Worm (Caenorhabditis elegans) whole organism, early embryonic: ENCODE measurements around the gene T24E12.3.

Experiments used
- B0310.2 ChIP-seq: sonication (generic microtip); optimal IDR thresholded peaks from 2 replicates; lab custom pipeline; 2016; ENCODE audit warnings: mild to moderate bottlenecking, missing genetic modification characterization, missing compliant biosample characterization
- F13C5.2 ChIP-seq: sonication (generic microtip); optimal IDR thresholded peaks from 2 replicates; lab custom pipeline; 2017; ENCODE audit warnings: mild to moderate bottlenecking, missing genetic modification characterization, inconsistent platforms, missing compliant biosample characterization
- aly-1 ChIP-seq: sonication (generic microtip); optimal IDR thresholded peaks from 2 replicates; lab custom pipeline; 2016; ENCODE audit warnings: missing genetic modification characterization, missing compliant biosample characterization
- ama-1 ChIP-seq: fragments of 150-350 bp; optimal IDR thresholded peaks from 2 replicates; lab custom pipeline; 2014
- ceh-13 ChIP-seq: fragments of 200-800 bp; sonication (Bioruptor generic); optimal IDR thresholded peaks from 2 replicates; lab custom pipeline; 2018; ENCODE audit warnings: mild to moderate bottlenecking, missing genetic modification characterization, missing compliant biosample characterization
- ceh-36 ChIP-seq: sonication (generic microtip); optimal IDR thresholded peaks from 2 replicates; lab custom pipeline; 2016; ENCODE audit warnings: missing genetic modification characterization, inconsistent platforms, missing compliant biosample characterization
- ets-7 ChIP-seq: sonication (generic microtip); optimal IDR thresholded peaks from 2 replicates; lab custom pipeline; 2016; ENCODE audit warnings: missing genotype, missing genetic modification characterization, missing compliant biosample characterization
- flt-1 ChIP-seq: fragments of 200-800 bp; sonication (Bioruptor generic); IDR thresholded peaks from 2 replicates; pipeline ENCODE4 v1.3.6; 2022; ENCODE audit warnings: missing genetic modification characterization, missing compliant biosample characterization
- hmbx-1 ChIP-seq: sonication (generic microtip); optimal IDR thresholded peaks from 2 replicates; lab custom pipeline; 2016; ENCODE audit warnings: mild to moderate bottlenecking, missing genetic modification characterization, missing compliant biosample characterization
- hmg-4 ChIP-seq: fragments of 200-800 bp; sonication (Bioruptor generic); optimal IDR thresholded peaks from 2 replicates; lab custom pipeline; 2018; ENCODE audit warnings: mild to moderate bottlenecking, missing genetic modification characterization, missing compliant biosample characterization
- hnd-1 ChIP-seq: sonication (generic microtip); optimal IDR thresholded peaks from 2 replicates; lab custom pipeline; 2016; ENCODE audit warnings: missing genetic modification characterization, missing compliant biosample characterization
- pes-1 ChIP-seq: fragments of 200-800 bp; sonication (Bioruptor generic); IDR thresholded peaks from 2 replicates; pipeline ENCODE4 v1.3.6; 2022; ENCODE audit warnings: missing genetic modification reagents, missing genetic modification characterization, missing compliant biosample characterization
- scrt-1 ChIP-seq: fragments of 200-800 bp; sonication (Bioruptor generic); IDR thresholded peaks from 2 replicates; pipeline ENCODE4 v1.3.6; 2022; ENCODE audit warnings: missing genetic modification characterization, missing compliant biosample characterization
- sea-1 ChIP-seq: fragments of 200-800 bp; sonication (Bioruptor generic); conservative IDR thresholded peaks from 2 replicates; pipeline ENCODE4 v1.3.6; 2022; ENCODE audit warnings: missing genetic modification characterization, missing compliant biosample characterization
- tbx-11 ChIP-seq: fragments of 200-800 bp; sonication (Bioruptor generic); IDR thresholded peaks from 2 replicates; pipeline ENCODE4 v1.3.6; 2022; ENCODE audit warnings: missing genetic modification characterization, missing compliant biosample characterization
- tbx-37 ChIP-seq: fragments of 200-800 bp; sonication (Bioruptor generic); conservative IDR thresholded peaks from 2 replicates; pipeline ENCODE4 v1.3.6; 2022; ENCODE audit warnings: missing genetic modification reagents, missing genetic modification characterization, missing compliant biosample characterization
- tra-4 ChIP-seq: sonication (generic microtip); optimal IDR thresholded peaks from 2 replicates; lab custom pipeline; 2017; ENCODE audit warnings: missing genetic modification characterization, missing compliant biosample characterization

T24E12.3 gene

DNA sequence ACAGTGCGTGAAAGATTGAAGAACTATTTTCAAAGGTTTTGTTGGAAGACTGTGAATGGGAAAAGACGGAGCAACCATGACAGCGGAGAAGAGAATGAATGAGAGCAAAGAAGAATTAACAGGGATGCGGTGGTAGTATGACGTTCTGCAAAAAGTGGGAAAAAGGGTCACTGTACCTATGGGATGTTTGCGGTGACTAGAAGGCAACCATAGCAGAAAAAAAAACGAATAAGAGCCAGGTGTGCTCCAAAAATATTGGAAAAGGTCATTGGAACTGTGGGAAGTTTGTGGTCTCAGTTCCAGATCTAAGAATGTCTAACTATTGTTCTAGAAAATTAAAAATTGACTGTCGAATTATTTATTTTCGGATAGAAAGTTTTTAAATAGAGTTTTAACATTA lies 27.1 kb upstream of the T24E12.3 start, which contains the start of gene fbxb-90:
TSS of gene fbxb-90 (minus strand) at position 101 of the 400 bp plus-strand sequence.
- TF ChIP-seq flt-1 (GFP tag; lab: Robert Waterston, UW) = no peak
- no peak for TF ChIP-seq tra-4 (tag; lab: Kevin White, UChicago)
- TF ChIP-seq hnd-1 (tag; lab: Kevin White, UChicago) = no peak
- no peak for TF ChIP-seq F13C5.2 (tag; lab: Kevin White, UChicago)
- no peak for TF ChIP-seq scrt-1 (GFP tag; lab: Robert Waterston, UW)
- no peak for TF ChIP-seq hmg-4 (GFP tag; lab: Kevin White, UChicago)
- TF ChIP-seq tbx-11 = no peak
- TF ChIP-seq ets-7 (tag; lab: Kevin White, UChicago) = no peak
- TF ChIP-seq ceh-13 (GFP tag; lab: Kevin White, UChicago) = no peak
- no peak for TF ChIP-seq sea-1 (GFP tag; lab: Robert Waterston, UW)
- no peak for TF ChIP-seq tbx-37 (GFP tag; lab: Robert Waterston, UW)
- TF ChIP-seq ama-1 (lab: Kevin White, UChicago) = no peak
- no peak for TF ChIP-seq ceh-36
- TF ChIP-seq pes-1 (GFP tag; lab: Robert Waterston, UW) = no peak
- no peak for TF ChIP-seq B0310.2 (tag; lab: Kevin White, UChicago)
- TF ChIP-seq hmbx-1 (tag; lab: Kevin White, UChicago) = no peak

DNA sequence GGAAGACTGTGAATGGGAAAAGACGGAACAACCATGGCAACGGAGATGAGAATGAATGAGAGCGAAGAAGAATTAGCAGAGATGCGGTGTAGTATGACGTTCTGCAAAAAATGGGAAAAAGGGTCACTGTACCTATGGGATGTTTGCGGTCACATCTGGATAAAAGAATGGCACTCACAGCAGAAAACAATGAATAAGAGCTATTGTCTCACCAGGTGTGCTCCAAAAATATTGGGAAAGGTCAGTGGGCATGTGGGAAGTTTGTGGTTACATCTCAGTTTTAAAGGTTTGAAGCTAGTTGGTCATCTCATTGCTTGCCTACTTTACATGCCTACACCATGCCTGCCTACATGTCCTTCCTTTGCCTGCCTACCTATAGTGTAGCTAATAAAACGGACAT lies 25.1 kb upstream of the T24E12.3 start, which contains the start of gene fbxb-91:
TSS of gene fbxb-91 (minus strand) at position 101 of the 400 bp plus-strand sequence.
- TF ChIP-seq tra-4 (tag; lab: Kevin White, UChicago) (no peak), tbx-11 (no peak), ceh-36 (no peak), flt-1 (GFP tag; lab: Robert Waterston, UW) (no peak), tbx-37 (GFP tag; lab: Robert Waterston, UW) (no peak), sea-1 (GFP tag; lab: Robert Waterston, UW) (no peak), ama-1 (lab: Kevin White, UChicago) (no peak), hmbx-1 (tag; lab: Kevin White, UChicago) (no peak), pes-1 (GFP tag; lab: Robert Waterston, UW) (no peak), aly-1 (tag; lab: Kevin White, UChicago) (no peak), hnd-1 (tag; lab: Kevin White, UChicago) (no peak)

DNA sequence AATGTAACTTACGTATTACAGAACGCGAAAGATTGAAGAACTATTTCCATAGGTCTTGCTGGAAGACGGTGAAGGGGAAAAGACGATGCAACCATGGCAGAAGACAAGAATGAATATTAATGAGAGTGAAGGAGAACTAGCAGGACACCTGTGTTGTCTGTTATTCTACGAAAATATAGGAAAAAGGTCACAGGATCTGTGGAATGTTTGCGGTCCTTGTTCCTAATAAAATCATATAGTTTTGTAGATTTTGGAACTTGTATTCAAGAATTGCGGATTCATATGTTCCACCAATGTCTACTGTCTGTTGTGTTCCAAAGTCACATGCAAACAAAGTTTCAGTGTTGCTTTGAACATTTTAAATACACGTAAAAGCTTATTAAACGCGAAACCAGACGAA lies 23.6 kb upstream of the T24E12.3 start, which contains the start of gene sdz-11:
TSS of gene sdz-11 (minus strand) at position 101 of the 400 bp plus-strand sequence.
- no peak for TF ChIP-seq ceh-13 (GFP tag; lab: Kevin White, UChicago)
- no peak for TF ChIP-seq hmg-4 (GFP tag; lab: Kevin White, UChicago)
- no peak for TF ChIP-seq F13C5.2 (tag; lab: Kevin White, UChicago)
- TF ChIP-seq B0310.2 (tag; lab: Kevin White, UChicago) = no peak
- no peak for TF ChIP-seq ceh-36
- no peak for TF ChIP-seq hmbx-1 (tag; lab: Kevin White, UChicago)
- TF ChIP-seq flt-1 (GFP tag; lab: Robert Waterston, UW) = no peak
- no peak for TF ChIP-seq ets-7 (tag; lab: Kevin White, UChicago)
- no peak for TF ChIP-seq aly-1 (tag; lab: Kevin White, UChicago)
- no peak for TF ChIP-seq ama-1 (lab: Kevin White, UChicago)

DNA sequence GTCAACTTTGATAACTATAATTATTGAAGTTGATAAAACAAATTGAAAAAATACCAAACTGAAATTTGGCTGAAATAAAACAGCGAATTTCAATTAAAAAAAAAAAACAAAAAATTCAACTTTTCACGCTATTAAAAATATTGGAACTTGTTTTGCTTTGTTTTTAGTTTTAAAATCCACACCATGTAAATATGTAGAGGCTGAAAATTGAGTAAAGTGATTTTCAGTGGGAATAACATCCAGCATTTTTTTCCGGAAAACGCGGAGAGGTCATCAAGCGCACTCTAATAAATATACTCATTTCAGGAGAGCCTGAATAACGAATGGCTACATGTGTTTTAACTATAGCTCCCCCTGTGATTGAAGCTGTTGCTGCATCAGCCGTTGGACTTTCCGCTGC lies 22.2 kb upstream of the T24E12.3 start, which contains the start of gene rcd-1:
TSS of gene rcd-1 (plus strand) at position 301 of the 400 bp plus-strand sequence.
- no peak for TF ChIP-seq sea-1 (GFP tag; lab: Robert Waterston, UW)
- TF ChIP-seq tbx-37 (GFP tag; lab: Robert Waterston, UW) = no peak
- TF ChIP-seq hmg-4 (GFP tag; lab: Kevin White, UChicago) = no peak
- TF ChIP-seq ceh-36 = no peak
- TF ChIP-seq F13C5.2 (tag; lab: Kevin White, UChicago) = no peak
- no peak for TF ChIP-seq aly-1 (tag; lab: Kevin White, UChicago)
- no peak for TF ChIP-seq hnd-1 (tag; lab: Kevin White, UChicago)
- TF ChIP-seq B0310.2 (tag; lab: Kevin White, UChicago) = no peak
- TF ChIP-seq tbx-11 = no peak
- no peak for TF ChIP-seq ama-1 (lab: Kevin White, UChicago)
- no peak for TF ChIP-seq hmbx-1 (tag; lab: Kevin White, UChicago)

DNA sequence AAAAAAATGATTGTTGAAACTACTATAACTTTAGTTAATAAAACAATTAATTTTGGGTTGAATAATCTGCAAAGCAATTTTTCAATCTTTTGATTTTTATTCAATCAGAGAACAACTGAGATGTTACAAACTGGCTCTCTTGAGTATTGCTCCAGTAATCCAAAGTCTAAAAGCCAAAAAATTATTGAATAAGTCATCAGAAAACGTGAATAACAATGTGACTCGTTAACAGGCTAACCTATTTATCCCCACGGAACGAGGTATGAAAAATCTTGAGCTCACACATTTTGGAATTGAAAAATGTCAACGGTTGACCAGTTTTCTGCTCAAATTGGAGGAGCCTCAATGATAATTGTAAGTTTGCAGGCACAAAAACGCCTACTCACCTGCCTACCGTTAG lies 18.3 kb upstream of the T24E12.3 start, which contains the start of gene srx-111:
TSS of gene srx-111 (plus strand) at position 301 of the 400 bp plus-strand sequence.
- TF ChIP-seq hnd-1 (tag; lab: Kevin White, UChicago) = no peak
- no peak for TF ChIP-seq flt-1 (GFP tag; lab: Robert Waterston, UW)
- TF ChIP-seq tra-4 (tag; lab: Kevin White, UChicago) = no peak
- no peak for TF ChIP-seq hmg-4 (GFP tag; lab: Kevin White, UChicago)
- no peak for TF ChIP-seq ceh-13 (GFP tag; lab: Kevin White, UChicago)
- TF ChIP-seq ets-7 (tag; lab: Kevin White, UChicago) = no peak
- TF ChIP-seq aly-1 (tag; lab: Kevin White, UChicago) = no peak
- TF ChIP-seq scrt-1 (GFP tag; lab: Robert Waterston, UW) = no peak
- TF ChIP-seq ama-1 (lab: Kevin White, UChicago) = no peak
- no peak for TF ChIP-seq F13C5.2 (tag; lab: Kevin White, UChicago)
- TF ChIP-seq hmbx-1 (tag; lab: Kevin White, UChicago) = no peak
- no peak for TF ChIP-seq pes-1 (GFP tag; lab: Robert Waterston, UW)
- no peak for TF ChIP-seq tbx-37 (GFP tag; lab: Robert Waterston, UW)
- TF ChIP-seq tbx-11 = no peak
- TF ChIP-seq ceh-36 = no peak

DNA sequence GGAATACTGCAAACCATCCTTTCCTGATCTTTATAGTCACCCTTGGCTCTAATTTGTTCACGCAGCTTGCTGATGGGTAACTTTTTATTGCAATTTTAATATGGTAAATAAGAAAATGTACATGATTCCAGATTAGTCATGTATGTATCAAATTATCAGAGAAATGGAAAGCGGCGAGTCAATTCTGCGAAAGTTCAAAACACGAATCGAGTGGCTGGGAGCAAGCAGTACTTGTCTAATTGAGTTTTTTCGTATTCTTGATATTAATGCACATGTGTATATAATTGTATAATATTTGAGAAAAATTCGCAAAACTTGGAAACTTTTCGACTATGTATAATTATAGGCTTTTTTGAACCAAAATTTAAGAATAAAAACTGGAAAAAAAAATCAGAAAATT lies 16.8 kb upstream of the T24E12.3 start, which contains the start of gene T24E12.12:
TSS of gene T24E12.12 (plus strand) at position 281 of the 400 bp plus-strand sequence.
- no peak for TF ChIP-seq tbx-37 (GFP tag; lab: Robert Waterston, UW)
- no peak for TF ChIP-seq ceh-36
- TF ChIP-seq tra-4 (tag; lab: Kevin White, UChicago) = no peak
- TF ChIP-seq scrt-1 (GFP tag; lab: Robert Waterston, UW) = no peak
- TF ChIP-seq ama-1 (lab: Kevin White, UChicago) = no peak
- no peak for TF ChIP-seq F13C5.2 (tag; lab: Kevin White, UChicago)
- no peak for TF ChIP-seq tbx-11
- TF ChIP-seq flt-1 (GFP tag; lab: Robert Waterston, UW) = no peak
- no peak for TF ChIP-seq pes-1 (GFP tag; lab: Robert Waterston, UW)
- TF ChIP-seq ceh-13 (GFP tag; lab: Kevin White, UChicago) = no peak
- TF ChIP-seq sea-1 (GFP tag; lab: Robert Waterston, UW) = no peak
